Fruit fly (Drosophila melanogaster): Measurements from ENCODE around the gene CG31869.
A peak's percentile ranks its signal among the peaks of the same experiment; 100 is the strongest.

The CG31869 gene

DNA sequence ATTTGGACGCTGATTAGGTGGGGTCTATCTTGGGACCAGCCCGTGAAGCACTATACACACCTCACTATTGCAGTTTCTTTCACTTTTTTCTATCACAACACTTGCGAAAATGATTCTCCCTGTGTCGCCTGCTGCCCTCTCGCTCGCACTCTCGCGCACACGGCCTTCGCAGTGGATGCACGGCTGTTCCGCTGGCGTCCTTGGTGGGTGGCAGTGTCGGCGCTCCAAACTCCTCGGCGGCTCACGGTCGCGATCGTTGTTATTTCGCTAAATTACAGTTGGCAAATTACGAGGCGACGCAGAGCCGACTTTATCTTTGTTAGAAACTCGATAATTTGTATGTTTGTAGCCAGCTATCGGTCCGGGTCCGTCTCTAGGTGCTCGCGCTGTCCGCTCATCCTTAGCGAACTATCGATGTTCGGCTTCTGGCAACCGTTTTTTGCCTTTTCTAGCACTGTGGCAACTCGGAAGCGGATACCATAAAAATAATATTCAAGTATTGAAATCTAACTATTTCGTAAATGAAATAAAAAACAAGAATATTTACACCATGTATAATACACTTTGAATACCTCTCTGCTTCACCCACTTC, 33.2 kb downstream of the CG31869 start, which contains the start of gene Ubc2 (continued):
- peak; percentile 90 for TF ChIP-seq Opbp (GFP tag; IDR thresholded peaks at IDR 0.05; ENCODE audit: partially characterized antibody)
- TF ChIP-seq bigmax (GFP tag; optimal IDR thresholded peaks at IDR 0.05) = no peak
- peak; percentile 80 for TF ChIP-seq ftz-f1 (GFP tag; optimal IDR thresholded peaks at IDR 0.05)
- no peak for TF ChIP-seq CG6854 (GFP tag; optimal IDR thresholded peaks at IDR 0.05)
- TF ChIP-seq CG11723 (GFP tag; optimal IDR thresholded peaks at IDR 0.05) = no peak
- no peak for TF ChIP-seq Atf6 (GFP tag; IDR thresholded peaks at IDR 0.05)
- TF ChIP-seq Drgx (GFP tag; IDR thresholded peaks at IDR 0.05) = no peak
- TF ChIP-seq Hr39 (optimal IDR thresholded peaks at IDR 0.05) = no peak
- peak; percentile 4 for TF ChIP-seq CG12744 (GFP tag; optimal IDR thresholded peaks at IDR 0.05)
- TF ChIP-seq Dll (GFP tag; IDR thresholded peaks at IDR 0.05; ENCODE audit: partially characterized antibody) = peak; percentile 79
- TF ChIP-seq tx (GFP tag; optimal IDR thresholded peaks at IDR 0.05) = no peak
- peak; percentile 52 for TF ChIP-seq CG9609 (GFP tag; optimal IDR thresholded peaks at IDR 0.05)
- no peak for TF ChIP-seq sima (GFP tag; optimal IDR thresholded peaks at IDR 0.05)
- TF ChIP-seq br (optimal IDR thresholded peaks at IDR 0.05) = no peak
- no peak for TF ChIP-seq abd-A (tag; optimal IDR thresholded peaks at IDR 0.05)
- TF ChIP-seq Abd-B (GFP tag; optimal IDR thresholded peaks at IDR 0.05) = peak; percentile 20
- TF ChIP-seq CG12155 (GFP tag; optimal IDR thresholded peaks at IDR 0.05) = peak; percentile 15
- no peak for TF ChIP-seq CG3407 (GFP tag; optimal IDR thresholded peaks at IDR 0.05)
- peak; percentile 90 for TF ChIP-seq CG2116 (GFP tag; optimal IDR thresholded peaks at IDR 0.05)
- TF ChIP-seq Ravus (GFP tag; IDR thresholded peaks at IDR 0.05) = no peak
- no peak for TF ChIP-seq CG4730 (GFP tag; IDR thresholded peaks at IDR 0.05)
- peak; percentile 83 for TF ChIP-seq HLH4C (GFP tag; IDR thresholded peaks at IDR 0.05; ENCODE audit: partially characterized antibody)
- TF ChIP-seq CG9797 (GFP tag; optimal IDR thresholded peaks at IDR 0.05) = peak; percentile 40
- peak; percentile 94 for TF ChIP-seq Ets97D (GFP tag; optimal IDR thresholded peaks at IDR 0.05)
- TF ChIP-seq CG7928 (GFP tag; optimal IDR thresholded peaks at IDR 0.05) = no peak
- no peak for TF ChIP-seq Nf-YB (GFP tag; optimal IDR thresholded peaks at IDR 0.05)
- TF ChIP-seq HLH3B (GFP tag; IDR thresholded peaks at IDR 0.05) = 0 out of 2 replicates have a peak, but pooled peaks have one; percentile 21
- no peak for TF ChIP-seq tll (GFP tag; optimal IDR thresholded peaks at IDR 0.05)
- TF ChIP-seq CG12071 (GFP tag; optimal IDR thresholded peaks at IDR 0.05) = no peak
- TF ChIP-seq CG10209 (GFP tag; optimal IDR thresholded peaks at IDR 0.05) = no peak
- TF ChIP-seq sd (tag; optimal IDR thresholded peaks at IDR 0.05) = no peak
- no peak for TF ChIP-seq CG9817 (tag; optimal IDR thresholded peaks at IDR 0.05)
- peak; percentile 15 for TF ChIP-seq Dip3 (GFP tag; optimal IDR thresholded peaks at IDR 0.05)
- TF ChIP-seq CG10979 (tag; optimal IDR thresholded peaks at IDR 0.05) = peak; percentile 10
- peak; percentile 18; the same call in 1 of the 2 replicates for TF ChIP-seq sob (GFP tag; IDR thresholded peaks at IDR 0.05)
- no peak for TF ChIP-seq tup (GFP tag; optimal IDR thresholded peaks at IDR 0.05)
- no peak for TF ChIP-seq CG16863 (GFP tag; optimal IDR thresholded peaks at IDR 0.05)
- peak; percentile 81 for TF ChIP-seq sens (GFP tag)
- TF ChIP-seq Dfd (GFP tag; optimal IDR thresholded peaks at IDR 0.05) = no peak
- TF ChIP-seq NFAT (GFP tag; IDR thresholded peaks at IDR 0.05) = no peak
- peak; percentile 75 for TF ChIP-seq tna (GFP tag; IDR thresholded peaks at IDR 0.05; ENCODE audit: partially characterized antibody)
- TF ChIP-seq Pdp1 (GFP tag; optimal IDR thresholded peaks at IDR 0.05) = peak in 1 of 2 experiments; percentile 41
- no peak for TF ChIP-seq Usf (GFP tag; optimal IDR thresholded peaks at IDR 0.05)
- TF ChIP-seq Hand (GFP tag; optimal IDR thresholded peaks at IDR 0.05) = no peak
- TF ChIP-seq tin (GFP tag; optimal IDR thresholded peaks at IDR 0.05) = peak; percentile 34
- TF ChIP-seq chn (GFP tag; optimal IDR thresholded peaks at IDR 0.05) = peak; percentile 21
- TF ChIP-seq BEAF-32 (GFP tag; optimal IDR thresholded peaks at IDR 0.05) = peak; percentile 84
- TF ChIP-seq hbn (GFP tag; IDR thresholded peaks at IDR 0.05; ENCODE audit: partially characterized antibody) = peak; percentile 69
- peak; percentile 29 for TF ChIP-seq Ptx1 (GFP tag; IDR thresholded peaks at IDR 0.05)
- TF ChIP-seq CG13424 (tag; optimal IDR thresholded peaks at IDR 0.05) = no peak
